Worm (Caenorhabditis elegans) whole organism, L2 larva: ENCODE measurements around the gene twk-28.

Experiments
- C34F6.9 ChIP-seq: fragments of 150-350 bp; optimal IDR thresholded peaks from 2 replicates; lab custom pipeline; 2014; ENCODE audit warnings: missing biosample characterization, missing genetic modification characterization
- ama-1 ChIP-seq: fragments of 150-350 bp; optimal IDR thresholded peaks from 2 replicates; lab custom pipeline; 2018; ENCODE audit warnings: inconsistent platforms
- egl-27 ChIP-seq: sonication (generic microtip); optimal IDR thresholded peaks from 3 replicates; lab custom pipeline; 2017; ENCODE audit warnings: missing biosample characterization, missing genetic modification reagents, missing genetic modification characterization
- elt-3 ChIP-seq: sonication (generic microtip); optimal IDR thresholded peaks from 2 replicates; lab custom pipeline; 2017; ENCODE audit warnings: missing biosample characterization, missing genetic modification characterization
- nhr-12 ChIP-seq: fragments of 150-350 bp; optimal IDR thresholded peaks from 2 replicates; lab custom pipeline; 2014; ENCODE audit warnings: missing biosample characterization, missing genetic modification characterization
- skn-1 ChIP-seq: sonication (generic microtip); optimal IDR thresholded peaks from 2 replicates; lab custom pipeline; 2017; ENCODE audit warnings: missing biosample characterization, missing genetic modification characterization
- unc-39 ChIP-seq: fragments of 150-350 bp; optimal IDR thresholded peaks from 2 replicates; lab custom pipeline; 2014; ENCODE audit warnings: missing biosample characterization, missing genetic modification characterization

ce11 chrX:4263820-4264219, 15.3 kb downstream of the twk-28 start:
- TF ChIP-seq egl-27 (tag; lab: Kevin White, UChicago) = no peak
- TF ChIP-seq skn-1 (tag; lab: Kevin White, UChicago) = no peak
- no peak for TF ChIP-seq elt-3 (tag; lab: Kevin White, UChicago)
- TF ChIP-seq ama-1 (lab: Kevin White, UChicago) = no peak
- no peak for TF ChIP-seq unc-39 (tag; lab: Kevin White, UChicago)
- TF ChIP-seq C34F6.9 (tag; lab: Kevin White, UChicago) = no peak
- no peak for TF ChIP-seq nhr-12 (tag; lab: Kevin White, UChicago)
